Fruit fly (Drosophila melanogaster) whole organism, embryonic: ENCODE measurements around the gene NKCC.

Experiments
- ATbp ChIP-seq: fragments of 200-800 bp; sonication (Bioruptor generic); optimal IDR thresholded peaks from 2 replicates; lab custom pipeline; 2017; ENCODE audit warnings: missing biosample characterization, mild to moderate bottlenecking, missing genetic modification characterization, missing genetic modification reagents
- CG10209 ChIP-seq: fragments of 200-800 bp; sonication (Bioruptor generic); optimal IDR thresholded peaks from 3 replicates; lab custom pipeline; 2017; ENCODE audit warnings: missing biosample characterization, mild to moderate bottlenecking, missing genetic modification characterization, missing genetic modification reagents
- CG10267 ChIP-seq: fragments of 200-800 bp; sonication (Bioruptor generic); optimal IDR thresholded peaks from 2 replicates; lab custom pipeline; 2018; ENCODE audit warnings: missing biosample characterization, mild to moderate bottlenecking, missing genetic modification characterization, moderate library complexity
- CG10274 ChIP-seq: fragments of 200-800 bp; sonication (Bioruptor generic); optimal IDR thresholded peaks from 3 replicates; lab custom pipeline; 2017; ENCODE audit warnings: missing biosample characterization, mild to moderate bottlenecking, missing genetic modification characterization
- CG16863 ChIP-seq: fragments of 200-800 bp; sonication (Bioruptor generic); optimal IDR thresholded peaks from 3 replicates; lab custom pipeline; 2016; ENCODE audit warnings: missing biosample characterization, missing genetic modification characterization
- CG2202 ChIP-seq: fragments of 200-800 bp; sonication (Bioruptor generic); optimal IDR thresholded peaks from 2 replicates; lab custom pipeline; 2018; ENCODE audit warnings: missing biosample characterization, mild to moderate bottlenecking, missing genetic modification characterization
- CG34224 ChIP-seq: fragments of 200-800 bp; sonication (Bioruptor generic); IDR thresholded peaks from 3 replicates; pipeline ENCODE4 v1.3.6; 2022; ENCODE audit warnings: missing biosample characterization, missing genetic modification characterization; ENCODE audit not compliant: partially characterized antibody
- CG3838 ChIP-seq: fragments of 200-800 bp; sonication (Bioruptor generic); optimal IDR thresholded peaks from 3 replicates; lab custom pipeline; 2016; ENCODE audit warnings: missing biosample characterization, missing genetic modification characterization
- CG4707 ChIP-seq: fragments of 200-800 bp; sonication (Bioruptor generic); optimal IDR thresholded peaks from 2 replicates; lab custom pipeline; 2018; ENCODE audit warnings: missing biosample characterization, mild to moderate bottlenecking, missing genetic modification characterization, moderate library complexity
- CG4820 ChIP-seq: fragments of 200-800 bp; sonication (Bioruptor generic); optimal IDR thresholded peaks from 3 replicates; lab custom pipeline; 2016; ENCODE audit warnings: missing biosample characterization, missing genetic modification characterization
- CG6254 ChIP-seq: fragments of 200-800 bp; sonication (Bioruptor generic); optimal IDR thresholded peaks from 3 replicates; lab custom pipeline; 2017; ENCODE audit warnings: mild to moderate bottlenecking, missing biosample characterization, missing genetic modification reagents, missing genetic modification characterization
- CG6272 ChIP-seq: fragments of 200-800 bp; sonication (Bioruptor generic); IDR thresholded peaks from 2 replicates; pipeline ENCODE4 v1.3.6; 2022; ENCODE audit warnings: missing biosample characterization, missing genetic modification characterization
- CG8944 ChIP-seq: fragments of 200-800 bp; sonication (Bioruptor generic); optimal IDR thresholded peaks from 3 replicates; lab custom pipeline; 2016; ENCODE audit warnings: missing biosample characterization, missing genetic modification characterization
- CG9932 ChIP-seq: fragments of 200-800 bp; sonication (Bioruptor generic); IDR thresholded peaks from 2 replicates; pipeline ENCODE4 v1.3.6; 2022; ENCODE audit warnings: missing biosample characterization, missing genetic modification characterization
- CrebB ChIP-seq: fragments of 200-800 bp; sonication (Bioruptor generic); optimal IDR thresholded peaks from 3 replicates; lab custom pipeline; 2018; ENCODE audit warnings: missing biosample characterization, mild to moderate bottlenecking, missing genetic modification characterization
- Dad ChIP-seq: fragments of 200-800 bp; sonication (Bioruptor generic); optimal IDR thresholded peaks from 3 replicates; lab custom pipeline; 2016; ENCODE audit warnings: missing biosample characterization, missing genetic modification characterization
- Ets65A ChIP-seq: fragments of 200-800 bp; sonication (Bioruptor generic); peaks from one replicate; lab custom pipeline; 2016; ENCODE audit warnings: missing biosample characterization, missing genetic modification characterization
- HLH54F ChIP-seq: fragments of 200-800 bp; sonication (Bioruptor generic); optimal IDR thresholded peaks from 3 replicates; lab custom pipeline; 2016; ENCODE audit warnings: missing biosample characterization, missing genetic modification characterization
- Hey ChIP-seq: fragments of 200-800 bp; sonication (Bioruptor generic); optimal IDR thresholded peaks from 3 replicates; lab custom pipeline; 2018; ENCODE audit warnings: missing biosample characterization, mild to moderate bottlenecking, missing genetic modification characterization
- Hmx ChIP-seq: fragments of 200-800 bp; sonication (Bioruptor generic); optimal IDR thresholded peaks from 2 replicates; lab custom pipeline; 2016; ENCODE audit warnings: missing biosample characterization, missing genetic modification characterization
- MBD-R2 ChIP-seq: fragments of 200-800 bp; sonication (Bioruptor generic); IDR thresholded peaks from 2 replicates; pipeline ENCODE4 v1.3.6; 2022; ENCODE audit warnings: missing biosample characterization, missing genetic modification characterization
- Nf-YA ChIP-seq: fragments of 200-800 bp; sonication (Bioruptor generic); IDR thresholded peaks from 2 replicates; pipeline ENCODE4 v1.3.6; 2022; ENCODE audit warnings: missing biosample characterization, missing genetic modification characterization
- Oaz ChIP-seq: fragments of 200-800 bp; sonication (Bioruptor generic); IDR thresholded peaks from 2 replicates; pipeline ENCODE4 v1.3.6; 2022; ENCODE audit warnings: missing biosample characterization, missing genetic modification characterization
- Pdp1 ChIP-seq, 2 experiments: fragments of 200-800 bp; sonication (Bioruptor generic); optimal IDR thresholded peaks; 3 replicates each; lab custom pipeline; 2016; ENCODE audit warnings: missing biosample characterization in 2 of 2, missing genetic modification characterization in 2 of 2, mild to moderate bottlenecking in 1 of 2, moderate library complexity in 1 of 2
- Ssrp ChIP-seq: fragments of 200-800 bp; sonication (Bioruptor generic); optimal IDR thresholded peaks from 2 replicates; lab custom pipeline; 2018; ENCODE audit warnings: missing biosample characterization, mild to moderate bottlenecking, missing genetic modification characterization, moderate library complexity
- Vsx1 ChIP-seq: fragments of 200-800 bp; sonication (Bioruptor generic); optimal IDR thresholded peaks from 2 replicates; lab custom pipeline; 2017; ENCODE audit warnings: missing biosample characterization, mild to moderate bottlenecking, missing genetic modification characterization, missing genetic modification reagents
- Xrp1 ChIP-seq: fragments of 200-800 bp; sonication (Bioruptor generic); IDR thresholded peaks from 2 replicates; pipeline ENCODE4 v1.3.6; 2022; ENCODE audit warnings: missing biosample characterization, missing genetic modification characterization
- YL-1 ChIP-seq: fragments of 200-800 bp; sonication (Bioruptor generic); optimal IDR thresholded peaks from 3 replicates; lab custom pipeline; 2017; ENCODE audit warnings: missing biosample characterization, mild to moderate bottlenecking, missing genetic modification characterization
- az2 ChIP-seq: fragments of 200-800 bp; sonication (Bioruptor generic); optimal IDR thresholded peaks from 3 replicates; lab custom pipeline; 2016; ENCODE audit warnings: missing biosample characterization, missing genetic modification characterization
- cato ChIP-seq: fragments of 200-800 bp; sonication (Bioruptor generic); optimal IDR thresholded peaks from 2 replicates; lab custom pipeline; 2016; ENCODE audit warnings: missing biosample characterization, missing genetic modification characterization, borderline replicate concordance
- dati ChIP-seq: fragments of 200-800 bp; sonication (Bioruptor generic); IDR thresholded peaks from 2 replicates; pipeline ENCODE4 v1.3.6; 2022; ENCODE audit warnings: missing biosample characterization, missing genetic modification characterization
- disco-r ChIP-seq: fragments of 200-800 bp; sonication (Bioruptor generic); optimal IDR thresholded peaks from 2 replicates; lab custom pipeline; 2016; ENCODE audit warnings: missing biosample characterization, missing genetic modification characterization
- dmrt11E ChIP-seq: fragments of 200-800 bp; sonication (Bioruptor generic); optimal IDR thresholded peaks from 3 replicates; lab custom pipeline; 2018; ENCODE audit warnings: missing biosample characterization, mild to moderate bottlenecking, missing genetic modification characterization, moderate library complexity
- emc ChIP-seq: fragments of 200-800 bp; sonication (Bioruptor generic); optimal IDR thresholded peaks from 2 replicates; lab custom pipeline; 2016; ENCODE audit warnings: missing biosample characterization, missing genetic modification characterization
- eve ChIP-seq, 2 experiments: fragments of >200 bp; optimal IDR thresholded peaks; 2 replicates each; lab custom pipeline; 2017; ENCODE audit warnings: missing biosample characterization in 2 of 2, missing genetic modification characterization in 2 of 2
- h ChIP-seq: fragments of >200 bp; optimal IDR thresholded peaks from 2 replicates; lab custom pipeline; 2017
- her ChIP-seq: fragments of 200-800 bp; sonication (Bioruptor generic); optimal IDR thresholded peaks from 2 replicates; lab custom pipeline; 2016; ENCODE audit warnings: missing biosample characterization, missing genetic modification characterization
- hkb ChIP-seq, 2 experiments: fragments of 200-800 bp in 1 of 2; fragments of >200 bp in 1 of 2; sonication (Bioruptor generic) in 1 of 2; IDR thresholded peaks in 1 of 2; optimal IDR thresholded peaks in 1 of 2; 2 replicates each; pipeline versions ENCODE4 v1.3.6 to Lab custom; 2017 to 2022; ENCODE audit warnings: missing biosample characterization in 1 of 2, missing genetic modification characterization in 1 of 2
- ind ChIP-seq: fragments of 200-800 bp; sonication (Bioruptor generic); optimal IDR thresholded peaks from 3 replicates; lab custom pipeline; 2016; ENCODE audit warnings: missing biosample characterization, missing genetic modification characterization
- kah ChIP-seq: fragments of 200-800 bp; sonication (Bioruptor generic); optimal IDR thresholded peaks from 2 replicates; lab custom pipeline; 2018; ENCODE audit warnings: missing biosample characterization, mild to moderate bottlenecking, missing genetic modification characterization
- knrl ChIP-seq: fragments of 200-800 bp; sonication (Bioruptor generic); IDR thresholded peaks from 3 replicates; pipeline ENCODE4 v1.3.6; 2022; ENCODE audit warnings: missing biosample characterization, missing genetic modification characterization; ENCODE audit not compliant: partially characterized antibody
- nau ChIP-seq: fragments of 200-800 bp; sonication (Bioruptor generic); optimal IDR thresholded peaks from 3 replicates; lab custom pipeline; 2017; ENCODE audit warnings: missing biosample characterization, mild to moderate bottlenecking, missing genetic modification characterization, missing genetic modification reagents
- onecut ChIP-seq: fragments of 200-800 bp; sonication (Bioruptor generic); IDR thresholded peaks from 2 replicates; pipeline ENCODE4 v1.3.6; 2022; ENCODE audit warnings: missing biosample characterization, missing genetic modification characterization
- org-1 ChIP-seq: fragments of 200-800 bp; sonication (Bioruptor generic); optimal IDR thresholded peaks from 2 replicates; lab custom pipeline; 2017; ENCODE audit warnings: missing biosample characterization, missing genetic modification characterization
- peb ChIP-seq: fragments of 200-800 bp; sonication (Bioruptor generic); IDR thresholded peaks from 2 replicates; pipeline ENCODE4 v1.3.6; 2022; ENCODE audit warnings: missing biosample characterization, missing genetic modification characterization
- pita ChIP-seq: fragments of 200-800 bp; sonication (Bioruptor generic); optimal IDR thresholded peaks from 2 replicates; lab custom pipeline; 2017; ENCODE audit warnings: missing biosample characterization, mild to moderate bottlenecking, missing genetic modification characterization
- rib ChIP-seq: fragments of 200-800 bp; sonication (Bioruptor generic); IDR thresholded peaks from 2 replicates; pipeline ENCODE4 v1.3.6; 2022; ENCODE audit warnings: missing biosample characterization, missing genetic modification characterization
- seq ChIP-seq: fragments of 200-800 bp; sonication (Bioruptor generic); IDR thresholded peaks from 2 replicates; pipeline ENCODE4 v1.3.6; 2022; ENCODE audit warnings: missing biosample characterization, missing genetic modification characterization
- tna ChIP-seq: fragments of 200-800 bp; sonication (Bioruptor generic); IDR thresholded peaks from 2 replicates; pipeline ENCODE4 v1.3.6; 2022; ENCODE audit warnings: missing biosample characterization, missing genetic modification characterization; ENCODE audit not compliant: partially characterized antibody

Gene NKCC

DNA sequence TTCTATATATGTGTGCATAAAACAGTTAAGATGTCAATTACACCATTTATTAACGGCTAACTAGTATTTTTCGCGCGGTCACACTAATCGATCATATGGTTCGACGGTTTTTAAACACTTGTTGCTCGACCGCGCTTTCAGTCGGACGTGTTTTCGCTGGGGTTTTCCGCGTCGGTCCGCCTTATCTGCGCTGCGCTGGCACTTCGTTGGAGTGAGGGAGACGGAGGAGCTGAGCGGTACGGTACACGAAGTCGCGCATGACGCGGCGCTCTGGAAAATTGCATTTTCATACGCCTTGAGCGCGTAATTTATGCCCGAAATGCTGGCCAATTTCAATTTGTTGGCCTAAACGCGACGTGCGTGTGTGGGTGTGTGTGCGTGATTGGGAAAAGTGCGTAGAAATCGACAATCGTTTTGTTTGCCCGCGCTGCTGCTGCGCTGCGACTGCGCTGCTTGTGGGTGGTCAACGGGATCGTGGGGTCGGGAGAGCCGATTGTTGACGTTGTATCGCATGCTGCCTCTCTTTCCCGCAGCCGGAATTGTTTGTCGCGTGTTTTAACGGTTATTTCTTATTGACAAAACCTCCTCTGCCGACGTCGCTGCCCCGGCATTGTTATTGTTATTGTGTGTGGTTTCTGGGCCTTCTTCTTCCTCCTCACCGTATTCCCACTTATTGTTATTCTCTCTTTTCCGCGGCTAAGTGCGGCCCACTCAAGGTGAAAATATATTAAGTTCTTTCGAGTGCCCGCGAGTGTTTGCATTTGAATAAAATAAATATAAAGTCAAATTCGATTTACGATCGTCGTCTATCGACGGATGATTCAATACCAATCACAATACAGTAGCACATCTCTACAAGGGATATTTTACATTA is 14.7 kb upstream of the NKCC start, which contains the start of gene Itpr (continued):
- TF ChIP-seq MBD-R2 (no peak), emc (GFP tag; lab: Kevin White, UChicago) (no peak), Hmx (GFP tag; lab: Kevin White, UChicago) (no peak), CG6272 (GFP tag; lab: Robert Waterston, UW) (0 out of 2 replicates have a peak, but pooled peaks have one; percentile 18), CG2202 (no peak), Dad (no peak), HLH54F (GFP tag; lab: Kevin White, UChicago) (no peak), Vsx1 (GFP tag; lab: Kevin White, UChicago) (no peak), Ssrp (tag; lab: Kevin White, UChicago) (no peak), disco-r (no peak), CG9932 (GFP tag; lab: Robert Waterston, UW) (0 out of 2 replicates have a peak, but pooled peaks have one; percentile 16), nau (GFP tag; lab: Kevin White, UChicago) (no peak), ATbp (GFP tag; lab: Kevin White, UChicago) (no peak), CG3838 (GFP tag; lab: Kevin White, UChicago) (no peak), org-1 (GFP tag; lab: Kevin White, UChicago) (no peak), CG4820 (GFP tag; lab: Kevin White, UChicago) (no peak), eve (GFP tag; optimal IDR thresholded peaks at IDR 0.05; lab: Kevin White, UChicago) (no peak), tna (GFP tag; lab: Robert Waterston, UW) (no peak; the same call in 1 of the 2 replicates), Pdp1 (GFP tag; optimal IDR thresholded peaks at IDR 0.05; lab: Kevin White, UChicago) (no peak), onecut (0 out of 2 replicates have a peak, but pooled peaks have one; percentile 17), Xrp1 (GFP tag; lab: Robert Waterston, UW) (no peak), CG10274 (GFP tag; lab: Kevin White, UChicago) (no peak), rib (GFP tag; lab: Robert Waterston, UW) (peak; percentile 68; the same call in 1 of the 2 replicates), Hey (tag; lab: Kevin White, UChicago) (no peak), CG34224 (no peak), CG6254 (GFP tag; lab: Kevin White, UChicago) (no peak), h (no peak), dati (no peak), peb (no peak), pita (no peak), kah (GFP tag; lab: Kevin White, UChicago) (peak; percentile 98), cato (GFP tag; lab: Kevin White, UChicago) (no peak), ind (GFP tag; lab: Kevin White, UChicago) (no peak), Oaz (GFP tag; lab: Robert Waterston, UW) (no peak), dmrt11E (tag; lab: Kevin White, UChicago) (no peak), CG10267 (tag; lab: Kevin White, UChicago) (no peak), CG10209 (GFP tag; lab: Kevin White, UChicago) (no peak), CG8944 (GFP tag; lab: Kevin White, UChicago) (no peak), az2 (GFP tag; lab: Kevin White, UChicago) (no peak), YL-1 (GFP tag; lab: Kevin White, UChicago) (peak; percentile 33), CG16863 (GFP tag; lab: Kevin White, UChicago) (no peak), CrebB (tag; lab: Kevin White, UChicago) (no peak), Nf-YA (GFP tag; lab: Robert Waterston, UW) (no peak), seq (GFP tag; lab: Robert Waterston, UW) (no peak), knrl (GFP tag; lab: Robert Waterston, UW) (0 out of 3 replicates have a peak, but pooled peaks have one; percentile 14), Ets65A (no peak), hkb (optimal IDR thresholded peaks at IDR 0.05; lab: Kevin White, UChicago) (no peak), hkb (GFP tag; IDR thresholded peaks at IDR 0.05; lab: Robert Waterston, UW) (peak; percentile 28), CG4707 (no peak), her (GFP tag; lab: Kevin White, UChicago) (no peak)
